1 worm cellular context compared by ENCODE assay signal in genomic region chrX:4569276-4569675, ce11.
A peak's percentile ranks its signal among the peaks of the same experiment; 100 is the strongest.
TF ChIP-seq lines count a peak whose summit lies in the region.

No protein-coding gene starts in this region.

TF ChIP-seq in whole organism, L1 larva, 84 proteins besides CTCF, POLR2A, EP300 and RAD21 (continued from another document):
- TF ChIP-seq ces-1 (GFP tag; optimal IDR thresholded peaks at IDR 0.05; lab: Kevin White, UChicago) (no peak), ceh-90 (tag; optimal IDR thresholded peaks at IDR 0.05; lab: Kevin White, UChicago) (no peak), skn-1 (tag; optimal IDR thresholded peaks at IDR 0.05; lab: Kevin White, UChicago) (no peak), ceh-82 (tag; optimal IDR thresholded peaks at IDR 0.05; lab: Kevin White, UChicago) (no peak), fkh-8 (tag; optimal IDR thresholded peaks at IDR 0.05; lab: Kevin White, UChicago) (no peak), lin-39 (tag; optimal IDR thresholded peaks at IDR 0.05; lab: Kevin White, UChicago) (no peak), efl-1 (optimal IDR thresholded peaks at IDR 0.05; lab: Kevin White, UChicago) (no peak), efl-1 (GFP tag; optimal IDR thresholded peaks at IDR 0.05 in 1 of 2; lab: Kevin White, UChicago) (no peak), nhr-28 (tag; optimal IDR thresholded peaks at IDR 0.05; lab: Kevin White, UChicago) (no peak), lin-13 (GFP tag; optimal IDR thresholded peaks at IDR 0.05; lab: Kevin White, UChicago) (no peak), dsc-1 (tag; optimal IDR thresholded peaks at IDR 0.05; lab: Kevin White, UChicago) (no peak), C34B4.2 (tag; optimal IDR thresholded peaks at IDR 0.05; lab: Kevin White, UChicago) (no peak), sptf-1 (tag; optimal IDR thresholded peaks at IDR 0.05; lab: Kevin White, UChicago) (no peak), alr-1 (tag; optimal IDR thresholded peaks at IDR 0.05; lab: Kevin White, UChicago; ENCODE audit: borderline replicate concordance) (no peak), lin-15B (tag; optimal IDR thresholded peaks at IDR 0.05; lab: Kevin White, UChicago) (no peak), isw-1 (GFP tag; IDR thresholded peaks at IDR 0.05; lab: Robert Waterston, UW) (no peak), zag-1 (tag; optimal IDR thresholded peaks at IDR 0.05; lab: Kevin White, UChicago) (no peak), ztf-4 (tag; optimal IDR thresholded peaks at IDR 0.05; lab: Kevin White, UChicago) (no peak), unc-86 (tag; optimal IDR thresholded peaks at IDR 0.05; lab: Kevin White, UChicago) (no peak), nhr-71 (tag; optimal IDR thresholded peaks at IDR 0.05; lab: Kevin White, UChicago) (peak; percentile 11), ztf-11 (tag; optimal IDR thresholded peaks at IDR 0.05; lab: Kevin White, UChicago) (no peak), nhr-77 (tag; optimal IDR thresholded peaks at IDR 0.05; lab: Kevin White, UChicago) (no peak), nhr-76 (tag; optimal IDR thresholded peaks at IDR 0.05; lab: Kevin White, UChicago) (no peak), ama-1 (optimal IDR thresholded peaks at IDR 0.05; lab: Kevin White, UChicago) (no peak), lir-3 (tag; optimal IDR thresholded peaks at IDR 0.05; lab: Kevin White, UChicago; ENCODE audit: poor library complexity) (no peak), pag-3 (tag; optimal IDR thresholded peaks at IDR 0.05; lab: Kevin White, UChicago; ENCODE audit: borderline replicate concordance, insufficient read depth) (no peak), mab-9 (GFP tag; IDR thresholded peaks at IDR 0.05; lab: Robert Waterston, UW) (no peak), unc-62 (GFP tag; optimal IDR thresholded peaks at IDR 0.05; lab: Kevin White, UChicago) (no peak), dpl-1 (GFP tag; optimal IDR thresholded peaks at IDR 0.05; lab: Kevin White, UChicago) (no peak), lin-35 (GFP tag; optimal IDR thresholded peaks at IDR 0.05; lab: Kevin White, UChicago) (no peak), elt-3 (tag; optimal IDR thresholded peaks at IDR 0.05; lab: Kevin White, UChicago) (peak in 1 of 6 experiments; percentile 63), efl-3 (GFP tag; optimal IDR thresholded peaks at IDR 0.05; lab: Kevin White, UChicago) (no peak), lsy-2 (tag; optimal IDR thresholded peaks at IDR 0.05; lab: Kevin White, UChicago) (peak in 1 of 2 experiments; percentile 5), nhr-90 (tag; optimal IDR thresholded peaks at IDR 0.05; lab: Kevin White, UChicago; ENCODE audit: poor library complexity) (no peak), irx-1 (tag; optimal IDR thresholded peaks at IDR 0.05; lab: Kevin White, UChicago) (no peak), ceh-63 (GFP tag; optimal IDR thresholded peaks at IDR 0.05; lab: Kevin White, UChicago) (no peak), lin-14 (GFP tag; optimal IDR thresholded peaks at IDR 0.05; lab: Kevin White, UChicago) (peak; percentile 60), tlp-1 (tag; optimal IDR thresholded peaks at IDR 0.05; lab: Kevin White, UChicago) (no peak), nhr-20 (tag; optimal IDR thresholded peaks at IDR 0.05; lab: Kevin White, UChicago) (peak; percentile 85), F16B12.6 (tag; optimal IDR thresholded peaks at IDR 0.05; lab: Kevin White, UChicago) (no peak), snpc-4 (tag; optimal IDR thresholded peaks at IDR 0.05; lab: Kevin White, UChicago) (no peak), snu-23 (GFP tag; optimal IDR thresholded peaks at IDR 0.05; lab: Kevin White, UChicago) (peak; percentile 0), ceh-88 (GFP tag; IDR thresholded peaks at IDR 0.05; lab: Robert Waterston, UW) (no peak), mep-1 (tag; optimal IDR thresholded peaks at IDR 0.05; lab: Kevin White, UChicago) (no peak), tbx-2 (tag; optimal IDR thresholded peaks at IDR 0.05; lab: Kevin White, UChicago) (no peak), nhr-85 (tag; lab: Kevin White, UChicago) (peak; percentile 90), grh-1 (GFP tag; IDR thresholded peaks at IDR 0.05; lab: Robert Waterston, UW) (no peak)
